Fruit fly (Drosophila melanogaster) whole organism, embryonic: ENCODE data around the gene Gs2.

Source experiments
- Antp ChIP-seq: fragments of 200-800 bp; sonication (Bioruptor generic); optimal IDR thresholded peaks from 3 replicates; lab custom pipeline; 2016; ENCODE audit warnings: missing biosample characterization, missing genetic modification characterization
- Asciz ChIP-seq: fragments of 200-800 bp; sonication (Bioruptor generic); optimal IDR thresholded peaks from 2 replicates; lab custom pipeline; 2017; ENCODE audit warnings: missing biosample characterization, mild to moderate bottlenecking, missing genetic modification characterization, missing genetic modification reagents
- CG11093 ChIP-seq: fragments of 200-800 bp; sonication (Bioruptor generic); IDR thresholded peaks from 3 replicates; pipeline ENCODE4 v1.3.6; 2022; ENCODE audit warnings: missing biosample characterization, missing genetic modification characterization
- CG11398 ChIP-seq: fragments of 200-800 bp; sonication (Bioruptor generic); optimal IDR thresholded peaks from 2 replicates; lab custom pipeline; 2016; ENCODE audit warnings: missing biosample characterization, missing genetic modification characterization
- CG11456 ChIP-seq: fragments of 200-800 bp; sonication (Bioruptor generic); IDR thresholded peaks from 3 replicates; pipeline ENCODE4 v1.3.6; 2022; ENCODE audit warnings: missing biosample characterization, missing genetic modification characterization
- CG12104 ChIP-seq: fragments of 200-800 bp; sonication (Bioruptor generic); optimal IDR thresholded peaks from 3 replicates; lab custom pipeline; 2016; ENCODE audit warnings: missing biosample characterization, missing genetic modification characterization
- CG14050 ChIP-seq: fragments of 200-800 bp; sonication (Bioruptor generic); IDR thresholded peaks from 3 replicates; pipeline ENCODE4 v1.3.6; 2022; ENCODE audit warnings: missing biosample characterization, missing genetic modification characterization
- CG1603 ChIP-seq: fragments of 200-800 bp; sonication (Bioruptor generic); optimal IDR thresholded peaks from 2 replicates; lab custom pipeline; 2019; ENCODE audit warnings: missing biosample characterization, mild to moderate bottlenecking, missing genetic modification characterization, moderate library complexity
- CG16779 ChIP-seq: fragments of 200-800 bp; sonication (Bioruptor generic); IDR thresholded peaks from 2 replicates; pipeline ENCODE4 v1.3.6; 2022; ENCODE audit warnings: missing biosample characterization, missing genetic modification characterization
- CG2875 ChIP-seq: fragments of 200-800 bp; sonication (Bioruptor generic); optimal IDR thresholded peaks from 2 replicates; lab custom pipeline; 2017; ENCODE audit warnings: missing biosample characterization, mild to moderate bottlenecking, missing genetic modification characterization, missing genetic modification reagents
- CG32767 ChIP-seq: fragments of 200-800 bp; sonication (Bioruptor generic); IDR thresholded peaks from 2 replicates; pipeline ENCODE4 v1.3.6; 2022; ENCODE audit warnings: missing biosample characterization, missing genetic modification characterization
- CG42726 ChIP-seq: fragments of 200-800 bp; sonication (Bioruptor generic); IDR thresholded peaks from 2 replicates; pipeline ENCODE4 v1.3.6; 2022; ENCODE audit warnings: missing biosample characterization, missing genetic modification characterization; ENCODE audit not compliant: partially characterized antibody
- CG7963 ChIP-seq: fragments of 200-800 bp; sonication (Bioruptor generic); IDR thresholded peaks from 3 replicates; pipeline ENCODE4 v1.3.6; 2022; ENCODE audit warnings: missing biosample characterization, missing genetic modification characterization; ENCODE audit not compliant: partially characterized antibody
- CG9437 ChIP-seq: fragments of 200-800 bp; sonication (Bioruptor generic); optimal IDR thresholded peaks from 2 replicates; lab custom pipeline; 2018; ENCODE audit warnings: missing biosample characterization, mild to moderate bottlenecking, missing genetic modification characterization
- CG9609 ChIP-seq: fragments of 200-800 bp; sonication (Bioruptor generic); optimal IDR thresholded peaks from 3 replicates; lab custom pipeline; 2016; ENCODE audit warnings: missing biosample characterization, missing genetic modification characterization
- CG9817 ChIP-seq: fragments of 200-800 bp; sonication (Bioruptor generic); optimal IDR thresholded peaks from 2 replicates; lab custom pipeline; 2018; ENCODE audit warnings: missing biosample characterization, mild to moderate bottlenecking, missing genetic modification characterization, moderate library complexity
- CoRest ChIP-seq: fragments of 200-800 bp; sonication (Bioruptor generic); optimal IDR thresholded peaks from 3 replicates; lab custom pipeline; 2018; ENCODE audit warnings: missing biosample characterization, mild to moderate bottlenecking, missing genetic modification characterization, moderate library complexity
- CrebB ChIP-seq: fragments of 200-800 bp; sonication (Bioruptor generic); optimal IDR thresholded peaks from 3 replicates; lab custom pipeline; 2018; ENCODE audit warnings: missing biosample characterization, mild to moderate bottlenecking, missing genetic modification characterization
- Dfd ChIP-seq, 2 experiments: fragments of >200 bp; optimal IDR thresholded peaks; 2 replicates each; lab custom pipeline; 2017; ENCODE audit warnings: missing biosample characterization in 2 of 2, missing genetic modification characterization in 2 of 2
- Dll ChIP-seq: fragments of 200-800 bp; sonication (Bioruptor generic); IDR thresholded peaks from 4 replicates; pipeline ENCODE4 v1.3.6; 2022; ENCODE audit warnings: missing biosample characterization, missing genetic modification characterization; ENCODE audit not compliant: partially characterized antibody
- Drgx ChIP-seq: fragments of 200-800 bp; sonication (Bioruptor generic); IDR thresholded peaks from 2 replicates; pipeline ENCODE4 v1.3.6; 2022; ENCODE audit warnings: missing biosample characterization, missing genetic modification characterization
- E2f2 ChIP-seq: fragments of 200-800 bp; sonication (Bioruptor generic); IDR thresholded peaks from 2 replicates; pipeline ENCODE4 v1.3.6; 2022; ENCODE audit warnings: missing biosample characterization, missing genetic modification characterization
- Hsf ChIP-seq: fragments of 200-800 bp; sonication (Bioruptor generic); optimal IDR thresholded peaks from 3 replicates; lab custom pipeline; 2016; ENCODE audit warnings: missing biosample characterization, missing genetic modification characterization
- MTF-1 ChIP-seq: fragments of 200-800 bp; sonication (Bioruptor generic); optimal IDR thresholded peaks from 2 replicates; lab custom pipeline; 2018; ENCODE audit warnings: missing biosample characterization, mild to moderate bottlenecking, missing genetic modification characterization, borderline replicate concordance
- Myb ChIP-seq: fragments of 200-800 bp; sonication (Bioruptor generic); optimal IDR thresholded peaks from 2 replicates; lab custom pipeline; 2016; ENCODE audit warnings: missing biosample characterization, missing genetic modification characterization
- Usf ChIP-seq: fragments of 200-800 bp; sonication (Bioruptor generic); optimal IDR thresholded peaks from 2 replicates; lab custom pipeline; 2017; ENCODE audit warnings: missing genotype, missing biosample characterization, missing genetic modification characterization
- bowl ChIP-seq: fragments of 200-800 bp; sonication (Bioruptor generic); IDR thresholded peaks from 2 replicates; pipeline ENCODE4 v1.3.6; 2022; ENCODE audit warnings: missing biosample characterization, missing genetic modification characterization
- crol ChIP-seq: fragments of 200-800 bp; sonication (Bioruptor generic); IDR thresholded peaks from 2 replicates; pipeline ENCODE4 v1.3.6; 2022; ENCODE audit warnings: missing biosample characterization, missing genetic modification characterization
- eve ChIP-seq, 2 experiments: fragments of >200 bp; optimal IDR thresholded peaks; 2 replicates each; lab custom pipeline; 2017; ENCODE audit warnings: missing biosample characterization in 2 of 2, missing genetic modification characterization in 2 of 2
- fd3F ChIP-seq: fragments of 200-800 bp; sonication (Bioruptor generic); optimal IDR thresholded peaks from 2 replicates; lab custom pipeline; 2018; ENCODE audit warnings: missing biosample characterization, mild to moderate bottlenecking, missing genetic modification characterization, moderate library complexity
- fd64A ChIP-seq: fragments of 200-800 bp; sonication (Bioruptor generic); optimal IDR thresholded peaks from 3 replicates; lab custom pipeline; 2018; ENCODE audit warnings: missing biosample characterization, mild to moderate bottlenecking, missing genetic modification characterization
- fru ChIP-seq: fragments of >200 bp; optimal IDR thresholded peaks from 2 replicates; lab custom pipeline; 2017
- gcm ChIP-seq: fragments of 200-800 bp; sonication (Bioruptor generic); optimal IDR thresholded peaks from 2 replicates; lab custom pipeline; 2019; ENCODE audit warnings: missing biosample characterization, mild to moderate bottlenecking, missing genetic modification characterization, moderate library complexity
- h ChIP-seq: fragments of >200 bp; optimal IDR thresholded peaks from 2 replicates; lab custom pipeline; 2017
- hth ChIP-seq: fragments of >200 bp; optimal IDR thresholded peaks from 2 replicates; lab custom pipeline; 2017; ENCODE audit warnings: inconsistent platforms
- inv ChIP-seq: fragments of 200-800 bp; sonication (Bioruptor generic); IDR thresholded peaks from 2 replicates; pipeline ENCODE4 v1.3.6; 2022; ENCODE audit warnings: missing biosample characterization, missing genetic modification characterization; ENCODE audit not compliant: partially characterized antibody
- knrl ChIP-seq: fragments of 200-800 bp; sonication (Bioruptor generic); IDR thresholded peaks from 3 replicates; pipeline ENCODE4 v1.3.6; 2022; ENCODE audit warnings: missing biosample characterization, missing genetic modification characterization; ENCODE audit not compliant: partially characterized antibody
- pros ChIP-seq: fragments of 200-800 bp; sonication (Bioruptor generic); optimal IDR thresholded peaks from 3 replicates; lab custom pipeline; 2019; ENCODE audit warnings: missing biosample characterization, mild to moderate bottlenecking, missing genetic modification characterization, moderate library complexity
- sens ChIP-seq: fragments of 200-800 bp; sonication (Bioruptor generic); peaks from one replicate; lab custom pipeline; 2016; ENCODE audit warnings: missing biosample characterization, missing genetic modification characterization
- slou ChIP-seq: fragments of 200-800 bp; sonication (Bioruptor generic); optimal IDR thresholded peaks from 3 replicates; lab custom pipeline; 2016; ENCODE audit warnings: missing biosample characterization, missing genetic modification characterization
- sob ChIP-seq: fragments of 200-800 bp; sonication (Bioruptor generic); IDR thresholded peaks from 2 replicates; pipeline ENCODE4 v1.3.6; 2022; ENCODE audit warnings: missing biosample characterization, missing genetic modification characterization
- sqz ChIP-seq: fragments of 200-800 bp; sonication (Bioruptor generic); optimal IDR thresholded peaks from 3 replicates; lab custom pipeline; 2018; ENCODE audit warnings: missing biosample characterization, mild to moderate bottlenecking, missing genetic modification characterization
- stc ChIP-seq: fragments of 200-800 bp; sonication (Bioruptor generic); IDR thresholded peaks from 2 replicates; pipeline ENCODE4 v1.3.6; 2022; ENCODE audit warnings: missing biosample characterization, missing genetic modification characterization
- tio ChIP-seq: fragments of 200-800 bp; sonication (Bioruptor generic); optimal IDR thresholded peaks from 2 replicates; lab custom pipeline; 2017; ENCODE audit warnings: missing biosample characterization, missing genetic modification characterization, inconsistent platforms
- tna ChIP-seq: fragments of 200-800 bp; sonication (Bioruptor generic); IDR thresholded peaks from 2 replicates; pipeline ENCODE4 v1.3.6; 2022; ENCODE audit warnings: missing biosample characterization, missing genetic modification characterization; ENCODE audit not compliant: partially characterized antibody
- unpg ChIP-seq: fragments of 200-800 bp; sonication (Bioruptor generic); optimal IDR thresholded peaks from 3 replicates; lab custom pipeline; 2018; ENCODE audit warnings: missing biosample characterization, mild to moderate bottlenecking, missing genetic modification characterization, moderate library complexity
- vfl ChIP-seq: fragments of 200-800 bp; sonication (Bioruptor generic); optimal IDR thresholded peaks from 2 replicates; lab custom pipeline; 2016; ENCODE audit warnings: missing biosample characterization, missing genetic modification characterization
- vvl ChIP-seq: fragments of 200-800 bp; sonication (Bioruptor generic); IDR thresholded peaks from 2 replicates; pipeline ENCODE4 v1.3.6; 2022; ENCODE audit warnings: missing biosample characterization, missing genetic modification characterization
- wek ChIP-seq: fragments of 200-800 bp; sonication (Bioruptor generic); optimal IDR thresholded peaks from 3 replicates; lab custom pipeline; 2018; ENCODE audit warnings: missing biosample characterization, mild to moderate bottlenecking, missing genetic modification characterization, moderate library complexity
- zf30C ChIP-seq: fragments of 200-800 bp; sonication (Bioruptor generic); optimal IDR thresholded peaks from 3 replicates; lab custom pipeline; 2018; ENCODE audit warnings: missing biosample characterization, mild to moderate bottlenecking, missing genetic modification characterization

Gene Gs2

DNA sequence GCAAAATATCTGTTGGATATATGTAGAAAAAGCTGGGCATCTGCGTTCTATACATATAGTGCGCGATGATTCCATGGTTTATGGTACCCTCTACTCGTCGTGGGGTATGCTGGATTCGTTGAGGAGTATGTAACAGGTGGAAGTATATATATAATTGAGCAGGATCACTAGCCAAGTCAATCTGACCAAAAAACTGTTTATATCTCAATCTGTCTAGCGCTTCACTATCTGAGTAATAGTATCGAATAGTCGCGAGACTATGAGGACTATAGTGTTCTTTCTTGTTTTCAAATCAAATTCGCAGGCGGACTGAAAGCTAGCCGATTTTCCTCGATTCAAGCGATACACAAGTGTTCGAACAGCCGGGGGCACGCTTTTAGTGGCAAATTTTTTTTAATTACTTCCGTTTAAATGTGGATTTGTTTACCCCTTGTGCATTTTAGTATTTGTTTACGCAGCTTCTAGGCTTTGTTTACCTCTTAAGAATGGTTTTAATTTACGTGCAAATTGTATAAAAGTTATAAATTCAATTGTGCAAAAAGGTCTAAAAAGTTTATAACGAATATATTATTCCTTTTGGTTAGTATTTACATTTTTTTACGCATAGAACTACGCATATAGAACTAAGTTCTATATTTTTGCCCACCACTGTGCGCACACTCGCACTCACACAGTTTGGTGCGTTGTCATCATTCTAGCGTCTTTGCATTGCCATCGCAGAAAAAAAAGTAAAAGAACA is 31.8 kb upstream of the Gs2 start (continued):
- peak; percentile 60 for TF ChIP-seq fd3F (GFP tag; lab: Kevin White, UChicago)
- peak; percentile 64 for TF ChIP-seq Myb
- TF ChIP-seq CG9817 (tag; lab: Kevin White, UChicago) = peak; percentile 78
- TF ChIP-seq CoRest (tag; lab: Kevin White, UChicago) = peak; percentile 82
- TF ChIP-seq CG2875 = peak; percentile 40
- TF ChIP-seq zf30C (GFP tag; lab: Kevin White, UChicago) = no peak
- TF ChIP-seq CG42726 (GFP tag; lab: Robert Waterston, UW) = no peak
- TF ChIP-seq CG16779 (GFP tag; lab: Robert Waterston, UW) = peak; percentile 76
- peak; percentile 92 for TF ChIP-seq vvl
- peak; percentile 41 for TF ChIP-seq crol
- TF ChIP-seq CG11456 = peak; percentile 94
- TF ChIP-seq sob (GFP tag; lab: Robert Waterston, UW) = peak; percentile 90
- peak; percentile 13 for TF ChIP-seq CG12104 (GFP tag; lab: Kevin White, UChicago)
- TF ChIP-seq CG14050 (GFP tag; lab: Robert Waterston, UW) = peak; percentile 75
- TF ChIP-seq pros (GFP tag; lab: Kevin White, UChicago) = no peak
- TF ChIP-seq eve (GFP tag; optimal IDR thresholded peaks at IDR 0.05; lab: Kevin White, UChicago) = peak in 1 of 2 experiments; percentile 88
- TF ChIP-seq Dfd (GFP tag; optimal IDR thresholded peaks at IDR 0.05; lab: Kevin White, UChicago) = no peak
- TF ChIP-seq h (lab: Kevin White, UChicago) = no peak
- peak; percentile 65 for TF ChIP-seq CG9609 (GFP tag; lab: Kevin White, UChicago)
- no peak for TF ChIP-seq Dll (GFP tag; lab: Robert Waterston, UW)
- TF ChIP-seq Drgx (GFP tag; lab: Robert Waterston, UW) = peak; percentile 91
- TF ChIP-seq sens = peak; percentile 95
- TF ChIP-seq wek = peak; percentile 30
- peak; percentile 92 for TF ChIP-seq CG1603
- no peak for TF ChIP-seq hth (lab: Kevin White, UChicago)
- TF ChIP-seq CG9437 (GFP tag; lab: Kevin White, UChicago) = peak; percentile 62
- peak; percentile 66 for TF ChIP-seq CrebB (tag; lab: Kevin White, UChicago)
- TF ChIP-seq bowl (GFP tag; lab: Robert Waterston, UW) = peak; percentile 77
- peak; percentile 71 for TF ChIP-seq CG32767 (GFP tag; lab: Robert Waterston, UW)
- TF ChIP-seq E2f2 (GFP tag; lab: Robert Waterston, UW) = peak; percentile 59
- peak; percentile 43 for TF ChIP-seq sqz (GFP tag; lab: Kevin White, UChicago)
- peak; percentile 57 for TF ChIP-seq MTF-1 (GFP tag; lab: Kevin White, UChicago)
- TF ChIP-seq Asciz (GFP tag; lab: Kevin White, UChicago) = peak; percentile 71
- TF ChIP-seq unpg (GFP tag; lab: Kevin White, UChicago) = peak; percentile 75
- peak; percentile 84 for TF ChIP-seq tio (GFP tag; lab: Kevin White, UChicago)
- TF ChIP-seq inv (GFP tag; lab: Robert Waterston, UW) = no peak
- peak; percentile 61 for TF ChIP-seq CG11398 (GFP tag; lab: Kevin White, UChicago)
- TF ChIP-seq CG7963 (GFP tag; lab: Robert Waterston, UW) = no peak
- TF ChIP-seq Usf (GFP tag; lab: Kevin White, UChicago) = peak; percentile 58
- TF ChIP-seq vfl (GFP tag; lab: Kevin White, UChicago) = peak; percentile 58
- TF ChIP-seq Hsf (GFP tag; lab: Kevin White, UChicago) = peak; percentile 74
- no peak for TF ChIP-seq tna
- peak; percentile 70 for TF ChIP-seq CG11093
- no peak for TF ChIP-seq fru (lab: Kevin White, UChicago)
- TF ChIP-seq knrl (GFP tag; lab: Robert Waterston, UW) = no peak
- peak; percentile 37 for TF ChIP-seq gcm (GFP tag; lab: Kevin White, UChicago)
- TF ChIP-seq Antp (GFP tag; lab: Kevin White, UChicago) = peak; percentile 74
- peak; percentile 82 for TF ChIP-seq stc (GFP tag; lab: Robert Waterston, UW)
- peak; percentile 6 for TF ChIP-seq fd64A (GFP tag; lab: Kevin White, UChicago)
- peak; percentile 63 for TF ChIP-seq slou (GFP tag; lab: Kevin White, UChicago)
